Fruit fly (Drosophila melanogaster) whole organism, embryonic: Measurements from ENCODE around the gene CG13675.

Experiments
- BtbVII ChIP-seq: fragments of 200-800 bp; sonication (Bioruptor generic); optimal IDR thresholded peaks from 3 replicates; lab custom pipeline; 2017; ENCODE audit warnings: missing biosample characterization, mild to moderate bottlenecking, missing genetic modification characterization
- CG10321 ChIP-seq: fragments of 200-800 bp; sonication (Bioruptor generic); IDR thresholded peaks from 2 replicates; pipeline ENCODE4 v1.3.6; 2022; ENCODE audit warnings: missing biosample characterization, missing genetic modification characterization
- CG10366 ChIP-seq: fragments of 200-800 bp; sonication (Bioruptor generic); IDR thresholded peaks from 2 replicates; pipeline ENCODE4 v1.3.6; 2022; ENCODE audit warnings: missing biosample characterization, missing genetic modification characterization
- CG12391 ChIP-seq: fragments of 200-800 bp; sonication (Bioruptor generic); optimal IDR thresholded peaks from 3 replicates; lab custom pipeline; 2018; ENCODE audit warnings: missing biosample characterization, mild to moderate bottlenecking, missing genetic modification characterization, moderate library complexity
- CG14441 ChIP-seq: fragments of 200-800 bp; sonication (Bioruptor generic); IDR thresholded peaks from 2 replicates; pipeline ENCODE4 v1.3.6; 2022; ENCODE audit warnings: missing biosample characterization, missing genetic modification characterization
- CG17612 ChIP-seq: fragments of 200-800 bp; sonication (Bioruptor generic); IDR thresholded peaks from 2 replicates; pipeline ENCODE4 v1.3.6; 2022; ENCODE audit warnings: missing biosample characterization, missing genetic modification characterization
- CG17802 ChIP-seq: fragments of 200-800 bp; sonication (Bioruptor generic); optimal IDR thresholded peaks from 2 replicates; lab custom pipeline; 2018; ENCODE audit warnings: missing biosample characterization, mild to moderate bottlenecking, missing genetic modification characterization, moderate library complexity
- CG2678 ChIP-seq: fragments of 200-800 bp; sonication (Bioruptor generic); optimal IDR thresholded peaks from 3 replicates; lab custom pipeline; 2019; ENCODE audit warnings: missing biosample characterization, mild to moderate bottlenecking, missing genetic modification characterization, moderate library complexity
- CG3163 ChIP-seq: fragments of 200-800 bp; sonication (Bioruptor generic); optimal IDR thresholded peaks from 3 replicates; lab custom pipeline; 2016; ENCODE audit warnings: missing biosample characterization, missing genetic modification characterization
- CG32772 ChIP-seq: fragments of 200-800 bp; sonication (Bioruptor generic); IDR thresholded peaks from 2 replicates; pipeline ENCODE4 v1.3.6; 2022; ENCODE audit warnings: missing biosample characterization, missing genetic modification characterization
- CG34224 ChIP-seq: fragments of 200-800 bp; sonication (Bioruptor generic); IDR thresholded peaks from 3 replicates; pipeline ENCODE4 v1.3.6; 2022; ENCODE audit warnings: missing biosample characterization, missing genetic modification characterization; ENCODE audit not compliant: partially characterized antibody
- CG3726 ChIP-seq: fragments of 200-800 bp; sonication (Bioruptor generic); IDR thresholded peaks from 3 replicates; pipeline ENCODE4, ENCODE4 v1.3.6; 2022; ENCODE audit warnings: missing biosample characterization, missing genetic modification characterization
- CG6854 ChIP-seq: fragments of 200-800 bp; sonication (Bioruptor generic); optimal IDR thresholded peaks from 3 replicates; lab custom pipeline; 2017; ENCODE audit warnings: missing biosample characterization, mild to moderate bottlenecking, missing genetic modification characterization
- CG7839 ChIP-seq: fragments of 200-800 bp; sonication (Bioruptor generic); optimal IDR thresholded peaks from 3 replicates; lab custom pipeline; 2018; ENCODE audit warnings: missing biosample characterization, mild to moderate bottlenecking, missing genetic modification characterization, moderate library complexity
- CG8359 ChIP-seq: fragments of 200-800 bp; sonication (Bioruptor generic); optimal IDR thresholded peaks from 2 replicates; lab custom pipeline; 2017; ENCODE audit warnings: missing biosample characterization, mild to moderate bottlenecking, missing genetic modification characterization, borderline replicate concordance
- CG9797 ChIP-seq: fragments of 200-800 bp; sonication (Bioruptor generic); optimal IDR thresholded peaks from 3 replicates; lab custom pipeline; 2018; ENCODE audit warnings: missing biosample characterization, mild to moderate bottlenecking, missing genetic modification characterization
- CkIIα-i1 ChIP-seq: fragments of 200-800 bp; sonication (Bioruptor generic); IDR thresholded peaks from 2 replicates; pipeline ENCODE4 v1.3.6; 2022; ENCODE audit warnings: missing biosample characterization, missing genetic modification characterization
- Dbx ChIP-seq: fragments of 200-800 bp; sonication (Bioruptor generic); IDR thresholded peaks from 3 replicates; pipeline ENCODE4 v1.3.6; 2022; ENCODE audit warnings: missing biosample characterization, missing genetic modification characterization
- Dll ChIP-seq: fragments of 200-800 bp; sonication (Bioruptor generic); IDR thresholded peaks from 4 replicates; pipeline ENCODE4 v1.3.6; 2022; ENCODE audit warnings: missing biosample characterization, missing genetic modification characterization; ENCODE audit not compliant: partially characterized antibody
- Doc2 ChIP-seq: fragments of 200-800 bp; sonication (Bioruptor generic); IDR thresholded peaks from 2 replicates; pipeline ENCODE4 v1.3.6; 2022; ENCODE audit warnings: missing biosample characterization, missing genetic modification characterization
- Dp ChIP-seq: fragments of 200-800 bp; sonication (Bioruptor generic); optimal IDR thresholded peaks from 2 replicates; lab custom pipeline; 2018; ENCODE audit warnings: missing biosample characterization, mild to moderate bottlenecking, missing genetic modification characterization, moderate library complexity
- Dref ChIP-seq: fragments of 200-800 bp; sonication (Bioruptor generic); IDR thresholded peaks from 2 replicates; pipeline ENCODE4 v1.3.6; 2022; ENCODE audit warnings: missing biosample characterization, missing genetic modification characterization
- HmgZ ChIP-seq: fragments of 200-800 bp; sonication (Bioruptor generic); optimal IDR thresholded peaks from 2 replicates; lab custom pipeline; 2018; ENCODE audit warnings: missing biosample characterization, mild to moderate bottlenecking, missing genetic modification characterization
- Hmr ChIP-seq: fragments of 200-800 bp; sonication (Bioruptor generic); optimal IDR thresholded peaks from 3 replicates; lab custom pipeline; 2017; ENCODE audit warnings: mild to moderate bottlenecking, missing biosample characterization, missing genetic modification reagents, missing genetic modification characterization
- Oli ChIP-seq: fragments of 200-800 bp; sonication (Bioruptor generic); optimal IDR thresholded peaks from 2 replicates; lab custom pipeline; 2018; ENCODE audit warnings: missing biosample characterization, mild to moderate bottlenecking, missing genetic modification characterization, moderate library complexity
- Optix ChIP-seq: fragments of 200-800 bp; sonication (Bioruptor generic); IDR thresholded peaks from 3 replicates; pipeline ENCODE4 v1.3.6; 2022; ENCODE audit warnings: missing biosample characterization, missing genetic modification characterization
- Pdp1 ChIP-seq, 2 experiments: fragments of 200-800 bp; sonication (Bioruptor generic); optimal IDR thresholded peaks; 3 replicates each; lab custom pipeline; 2016; ENCODE audit warnings: missing biosample characterization in 2 of 2, missing genetic modification characterization in 2 of 2, mild to moderate bottlenecking in 1 of 2, moderate library complexity in 1 of 2
- Taf1 ChIP-seq: fragments of 200-800 bp; sonication (Bioruptor generic); IDR thresholded peaks from 2 replicates; pipeline ENCODE4 v1.3.6; 2022; ENCODE audit warnings: missing biosample characterization, missing genetic modification characterization
- Trl ChIP-seq, 3 experiments: fragments of >200 bp in 2 of 3; fragments of 200-800 bp in 1 of 3; sonication (Bioruptor generic) in 1 of 3; optimal IDR thresholded peaks; 2 replicates in 1 of 3; 3 replicates in 2 of 3; lab custom pipeline; 2016 to 2017; ENCODE audit warnings: missing biosample characterization in 1 of 3, missing genetic modification characterization in 1 of 3
- YL-1 ChIP-seq: fragments of 200-800 bp; sonication (Bioruptor generic); optimal IDR thresholded peaks from 3 replicates; lab custom pipeline; 2017; ENCODE audit warnings: missing biosample characterization, mild to moderate bottlenecking, missing genetic modification characterization
- aop ChIP-seq: fragments of 200-800 bp; sonication (Bioruptor generic); IDR thresholded peaks from 2 replicates; pipeline ENCODE4 v1.3.6; 2022; ENCODE audit warnings: missing biosample characterization, missing genetic modification characterization
- br ChIP-seq: fragments of >200 bp; optimal IDR thresholded peaks from 2 replicates; lab custom pipeline; 2017
- chinmo ChIP-seq: fragments of 200-800 bp; sonication (Bioruptor generic); IDR thresholded peaks from 4 replicates; pipeline ENCODE4 v1.3.6; 2022; ENCODE audit warnings: missing biosample characterization, missing genetic modification characterization; ENCODE audit not compliant: partially characterized antibody
- da ChIP-seq: fragments of 200-800 bp; sonication (Bioruptor generic); optimal IDR thresholded peaks from 2 replicates; lab custom pipeline; 2016; ENCODE audit warnings: missing biosample characterization, missing genetic modification characterization
- eyg ChIP-seq: fragments of 200-800 bp; sonication (Bioruptor generic); optimal IDR thresholded peaks from 3 replicates; lab custom pipeline; 2016; ENCODE audit warnings: missing biosample characterization, missing genetic modification characterization
- gfzf ChIP-seq: fragments of 200-800 bp; sonication (Bioruptor generic); optimal IDR thresholded peaks from 2 replicates; lab custom pipeline; 2016; ENCODE audit warnings: missing biosample characterization, mild to moderate bottlenecking, missing genetic modification characterization, moderate library complexity
- grn ChIP-seq: fragments of 200-800 bp; sonication (Bioruptor generic); optimal IDR thresholded peaks from 3 replicates; lab custom pipeline; 2017; ENCODE audit warnings: missing biosample characterization, missing genetic modification characterization
- gsb-n ChIP-seq: fragments of 200-800 bp; sonication (Bioruptor generic); optimal IDR thresholded peaks from 3 replicates; lab custom pipeline; 2018; ENCODE audit warnings: missing biosample characterization, mild to moderate bottlenecking, missing genetic modification characterization
- jing ChIP-seq: fragments of 200-800 bp; sonication (Bioruptor generic); optimal IDR thresholded peaks from 2 replicates; lab custom pipeline; 2018; ENCODE audit warnings: missing biosample characterization, mild to moderate bottlenecking, missing genetic modification characterization
- jumu ChIP-seq: fragments of 200-800 bp; sonication (Bioruptor generic); optimal IDR thresholded peaks from 3 replicates; lab custom pipeline; 2016; ENCODE audit warnings: missing biosample characterization, missing genetic modification characterization
- ken ChIP-seq: fragments of 200-800 bp; sonication (Bioruptor generic); IDR thresholded peaks from 3 replicates; pipeline ENCODE4 v1.3.6; 2022; ENCODE audit warnings: missing biosample characterization, missing genetic modification characterization
- oc ChIP-seq: fragments of 200-800 bp; sonication (Bioruptor generic); optimal IDR thresholded peaks from 2 replicates; lab custom pipeline; 2018; ENCODE audit warnings: missing biosample characterization, mild to moderate bottlenecking, missing genetic modification characterization, moderate library complexity
- onecut ChIP-seq: fragments of 200-800 bp; sonication (Bioruptor generic); IDR thresholded peaks from 2 replicates; pipeline ENCODE4 v1.3.6; 2022; ENCODE audit warnings: missing biosample characterization, missing genetic modification characterization
- org-1 ChIP-seq: fragments of 200-800 bp; sonication (Bioruptor generic); optimal IDR thresholded peaks from 2 replicates; lab custom pipeline; 2017; ENCODE audit warnings: missing biosample characterization, missing genetic modification characterization
- sna ChIP-seq: fragments of 200-800 bp; sonication (Bioruptor generic); IDR thresholded peaks from 2 replicates; pipeline ENCODE4 v1.3.6; 2022; ENCODE audit warnings: missing biosample characterization, missing genetic modification characterization; ENCODE audit not compliant: partially characterized antibody
- stwl ChIP-seq: fragments of 200-800 bp; sonication (Bioruptor generic); optimal IDR thresholded peaks from 3 replicates; lab custom pipeline; 2018; ENCODE audit warnings: missing biosample characterization, mild to moderate bottlenecking, missing genetic modification characterization, moderate library complexity
- unc-4 ChIP-seq: fragments of 200-800 bp; sonication (Bioruptor generic); IDR thresholded peaks from 2 replicates; pipeline ENCODE4 v1.3.6; 2022; ENCODE audit warnings: missing biosample characterization, missing genetic modification characterization; ENCODE audit not compliant: partially characterized antibody

The CG13675 gene

DNA sequence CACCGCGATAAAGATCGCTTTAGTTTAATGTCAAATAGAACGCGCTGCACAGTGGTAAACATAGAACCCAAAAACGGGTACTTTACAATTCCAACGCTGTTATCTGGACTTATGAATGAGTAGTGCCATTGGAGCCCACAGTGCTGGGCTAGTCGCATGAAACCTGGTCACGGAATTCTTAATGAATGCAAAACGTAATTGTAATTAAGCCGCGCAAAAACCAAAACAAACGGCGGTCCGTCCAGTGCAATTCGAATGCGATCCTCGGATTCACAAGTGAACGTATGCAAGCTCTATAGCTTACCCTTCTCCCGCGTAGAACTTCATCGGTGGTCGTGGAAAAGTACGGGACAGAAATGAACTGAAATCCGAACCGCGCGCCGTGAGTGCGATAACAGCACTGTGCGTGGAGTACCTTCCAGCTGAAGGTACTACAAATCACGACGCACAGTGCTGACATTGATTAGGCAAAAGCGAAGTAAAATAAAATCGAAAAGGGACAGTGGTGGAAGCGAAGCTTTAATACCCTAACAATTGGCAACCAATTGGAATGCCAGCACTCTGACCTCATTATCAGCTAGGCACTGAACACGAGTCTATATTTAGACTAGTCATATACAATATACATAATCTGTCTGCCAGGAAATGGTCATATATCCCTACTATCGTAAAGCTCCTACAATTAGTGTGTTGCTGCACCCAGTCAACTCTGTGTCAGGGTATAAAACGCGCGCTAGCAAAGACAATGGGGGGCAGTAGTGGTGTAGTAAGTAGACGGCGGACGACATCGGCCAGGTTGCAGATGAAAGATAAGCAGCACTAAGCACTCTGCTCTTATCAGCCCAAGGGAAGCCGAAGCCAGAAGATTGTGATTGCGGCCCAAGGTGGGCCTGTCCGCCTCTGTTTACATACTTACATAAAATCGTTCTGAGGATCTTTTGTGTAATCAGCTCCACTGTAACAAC, 20.2 kb upstream of the CG13675 start (continued):
- TF ChIP-seq CG10321, result no peak
- no peak for TF ChIP-seq CG8359
- no peak for TF ChIP-seq Dbx
- no peak for TF ChIP-seq CkIIα-i1
- peak; percentile 25 for TF ChIP-seq CG3163 (GFP tag; lab: Kevin White, UChicago)
- peak; percentile 60 for TF ChIP-seq CG14441 (GFP tag; lab: Robert Waterston, UW)
- TF ChIP-seq chinmo, result 0 out of 4 replicates have a peak, but pooled peaks have one; percentile 41
- TF ChIP-seq da (GFP tag; lab: Kevin White, UChicago), result no peak
- TF ChIP-seq ken (GFP tag; lab: Robert Waterston, UW), result no peak
- TF ChIP-seq BtbVII (GFP tag; lab: Kevin White, UChicago), result peak; percentile 23
- peak; percentile 60 to 97 for TF ChIP-seq Pdp1 (GFP tag; optimal IDR thresholded peaks at IDR 0.05; lab: Kevin White, UChicago)
- TF ChIP-seq CG12391 (tag; lab: Kevin White, UChicago), result peak; percentile 55

DNA sequence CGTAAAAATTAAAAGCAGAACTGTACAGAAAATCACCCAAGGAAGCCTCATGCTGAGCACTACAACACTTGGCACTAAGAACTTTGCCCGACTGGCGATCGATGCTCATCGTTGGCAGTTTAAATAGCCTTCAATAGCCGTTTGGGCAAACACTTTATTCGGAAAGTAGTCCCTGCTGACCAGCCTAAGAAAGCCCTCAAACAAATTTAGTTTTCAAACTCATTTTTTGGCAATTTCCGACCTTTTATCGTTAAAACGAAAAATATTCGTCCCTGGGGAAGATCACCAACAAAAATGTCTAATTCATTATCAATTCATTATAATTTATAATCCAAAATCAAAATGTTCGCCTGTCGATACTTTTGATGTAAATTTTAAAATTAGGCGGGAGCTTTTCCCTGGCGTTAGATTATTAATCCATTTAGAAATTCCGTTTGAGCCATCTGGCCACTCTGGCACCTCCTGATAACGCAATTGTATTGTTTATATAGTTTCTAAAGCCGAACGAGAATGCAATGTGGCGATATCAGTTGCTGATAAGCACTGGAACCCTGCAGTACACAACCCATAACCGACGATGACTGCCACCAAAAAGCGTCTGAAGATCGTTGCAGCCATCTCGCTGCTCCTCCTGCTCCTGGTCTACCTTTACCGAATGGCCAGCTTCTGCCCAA, 15.3 kb upstream of the CG13675 start, which contains the start of the genes mthl7 and Uxs:
Gene mthl7 (minus strand): TSS at position 51 of the 674 bp plus-strand sequence.
Gene Uxs (plus strand): TSS at position 460 of the 674 bp plus-strand sequence.
- peak; percentile 51 for TF ChIP-seq grn
- TF ChIP-seq CG6854 (GFP tag; lab: Kevin White, UChicago), result no peak
- TF ChIP-seq jumu (GFP tag; lab: Kevin White, UChicago), result no peak
- no peak for TF ChIP-seq br (lab: Kevin White, UChicago)
- peak; percentile 84 for TF ChIP-seq gfzf (GFP tag; lab: Kevin White, UChicago)
- TF ChIP-seq unc-4, result peak; percentile 58
- peak; percentile 9 for TF ChIP-seq HmgZ
- no peak for TF ChIP-seq aop (GFP tag; lab: Robert Waterston, UW)
- peak; percentile 22; the same call in 1 of the 2 replicates for TF ChIP-seq sna (GFP tag; lab: Robert Waterston, UW)
- TF ChIP-seq eyg (GFP tag; lab: Kevin White, UChicago), result no peak
- TF ChIP-seq Dp, result peak; percentile 90
- no peak for TF ChIP-seq Taf1
- no peak for TF ChIP-seq CG3726 (GFP tag; lab: Robert Waterston, UW)
- TF ChIP-seq gsb-n (tag; lab: Kevin White, UChicago), result no peak
- no peak for TF ChIP-seq onecut (GFP tag; lab: Robert Waterston, UW)
- no peak for TF ChIP-seq Trl (optimal IDR thresholded peaks at IDR 0.05; lab: Kevin White, UChicago)
- TF ChIP-seq Trl (GFP tag; optimal IDR thresholded peaks at IDR 0.05; lab: Kevin White, UChicago), result no peak
- peak; percentile 47 for TF ChIP-seq Dref
- TF ChIP-seq oc (tag; lab: Kevin White, UChicago), result no peak
- TF ChIP-seq YL-1 (GFP tag; lab: Kevin White, UChicago), result peak; percentile 46
- TF ChIP-seq CG34224 (GFP tag; lab: Robert Waterston, UW), result peak; percentile 45; the same call in 2 of the 3 replicates
- no peak for TF ChIP-seq Optix (GFP tag; lab: Robert Waterston, UW)
- TF ChIP-seq CG10366 (GFP tag; lab: Robert Waterston, UW), result no peak
- TF ChIP-seq Doc2, result no peak
- peak; percentile 4 for TF ChIP-seq stwl (tag; lab: Kevin White, UChicago)
- no peak for TF ChIP-seq Hmr (GFP tag; lab: Kevin White, UChicago)
- TF ChIP-seq org-1 (GFP tag; lab: Kevin White, UChicago), result no peak
- TF ChIP-seq CG17612 (GFP tag; lab: Robert Waterston, UW), result no peak
- TF ChIP-seq Oli, result no peak
- TF ChIP-seq CG32772, result no peak
- TF ChIP-seq CG9797, result peak; percentile 42
- TF ChIP-seq CG7839 (tag; lab: Kevin White, UChicago), result no peak
- TF ChIP-seq Dll (GFP tag; lab: Robert Waterston, UW), result peak; percentile 56; the same call in 1 of the 4 replicates
- TF ChIP-seq CG17802 (tag; lab: Kevin White, UChicago), result no peak
- TF ChIP-seq CG2678 (tag; lab: Kevin White, UChicago), result no peak
- no peak for TF ChIP-seq jing (GFP tag; lab: Kevin White, UChicago)
